Fruit fly (Drosophila melanogaster): ENCODE results near the gene CG10713.

Gene CG10713

dm6 chr3L:13479609-13480240 is 44.7 kb upstream of the CG10713 start (continued):
- TF ChIP-seq CG18619 (GFP tag; optimal IDR thresholded peaks at IDR 0.05), result peak; percentile 60
- no peak for TF ChIP-seq Jarid2 (GFP tag; optimal IDR thresholded peaks at IDR 0.05)
- TF ChIP-seq CG11723 (GFP tag; optimal IDR thresholded peaks at IDR 0.05), result peak; percentile 42
- TF ChIP-seq HmgZ (tag; optimal IDR thresholded peaks at IDR 0.05), result no peak
- TF ChIP-seq gce (GFP tag; IDR thresholded peaks at IDR 0.05), result no peak
- TF ChIP-seq ssp (GFP tag; IDR thresholded peaks at IDR 0.05), result no peak
- no peak for TF ChIP-seq CG4404 (GFP tag; IDR thresholded peaks at IDR 0.05)
- TF ChIP-seq CG3281 (GFP tag; optimal IDR thresholded peaks at IDR 0.05), result peak; percentile 78
- peak in 1 of 2 experiments; percentile 23 for TF ChIP-seq Trl (optimal IDR thresholded peaks at IDR 0.05)
- no peak for TF ChIP-seq Trl (GFP tag; optimal IDR thresholded peaks at IDR 0.05)
- no peak for TF ChIP-seq B-H1 (GFP tag; IDR thresholded peaks at IDR 0.05)
- no peak for TF ChIP-seq Poxn (GFP tag; IDR thresholded peaks at IDR 0.05)
- no peak for TF ChIP-seq cato (GFP tag; optimal IDR thresholded peaks at IDR 0.05; ENCODE audit: borderline replicate concordance)
- no peak for TF ChIP-seq oc (tag; optimal IDR thresholded peaks at IDR 0.05)
- TF ChIP-seq CG9215 (GFP tag; IDR thresholded peaks at IDR 0.05), result peak; percentile 42; the same call in 1 of the 2 replicates
- peak; percentile 15 for TF ChIP-seq CG6654 (GFP tag; optimal IDR thresholded peaks at IDR 0.05)
- TF ChIP-seq her (GFP tag; optimal IDR thresholded peaks at IDR 0.05), result peak; percentile 31
- TF ChIP-seq pum (GFP tag; optimal IDR thresholded peaks at IDR 0.05), result no peak
- TF ChIP-seq trh (GFP tag; optimal IDR thresholded peaks at IDR 0.05), result no peak
- TF ChIP-seq pho (GFP tag; optimal IDR thresholded peaks at IDR 0.05), result peak; percentile 42
- TF ChIP-seq CG4730 (GFP tag; IDR thresholded peaks at IDR 0.05), result no peak
- TF ChIP-seq fru (optimal IDR thresholded peaks at IDR 0.05), result no peak
- no peak for TF ChIP-seq CG7372 (GFP tag; IDR thresholded peaks at IDR 0.05)
- peak; percentile 68 for TF ChIP-seq CG12104 (GFP tag; optimal IDR thresholded peaks at IDR 0.05)
- no peak for TF ChIP-seq crp (GFP tag; optimal IDR thresholded peaks at IDR 0.05)
- no peak for TF ChIP-seq Abd-B (GFP tag; optimal IDR thresholded peaks at IDR 0.05)
- TF ChIP-seq NfI (GFP tag; optimal IDR thresholded peaks at IDR 0.05), result peak; percentile 53
- TF ChIP-seq pnt (GFP tag; optimal IDR thresholded peaks at IDR 0.05), result no peak
- TF ChIP-seq salm (tag; optimal IDR thresholded peaks at IDR 0.05), result no peak
- TF ChIP-seq Sox100B (GFP tag; optimal IDR thresholded peaks at IDR 0.05), result peak; percentile 63
- TF ChIP-seq CG17802 (tag; optimal IDR thresholded peaks at IDR 0.05), result no peak
- peak; percentile 60 for TF ChIP-seq Hand (GFP tag; optimal IDR thresholded peaks at IDR 0.05)
- no peak for TF ChIP-seq CG32772 (GFP tag; IDR thresholded peaks at IDR 0.05)
- peak; percentile 63 for TF ChIP-seq CG18599 (GFP tag; optimal IDR thresholded peaks at IDR 0.05)
- TF ChIP-seq CG10366 (GFP tag; IDR thresholded peaks at IDR 0.05), result 0 out of 2 replicates have a peak, but pooled peaks have one; percentile 26
- no peak for TF ChIP-seq Bgb (GFP tag; IDR thresholded peaks at IDR 0.05; ENCODE audit: partially characterized antibody)
- no peak for TF ChIP-seq tna (GFP tag; IDR thresholded peaks at IDR 0.05; ENCODE audit: partially characterized antibody)
- TF ChIP-seq Ets65A (GFP tag), result peak; percentile 39
- TF ChIP-seq CG33557 (GFP tag; optimal IDR thresholded peaks at IDR 0.05), result no peak
- TF ChIP-seq CG10565 (GFP tag; optimal IDR thresholded peaks at IDR 0.05), result no peak
- TF ChIP-seq hb (GFP tag; IDR thresholded peaks at IDR 0.05; ENCODE audit: partially characterized antibody), result no peak
- 0 out of 3 replicates have a peak, but pooled peaks have one; percentile 9 for TF ChIP-seq CG6175 (GFP tag; IDR thresholded peaks at IDR 0.05)
- no peak for TF ChIP-seq repo (GFP tag; optimal IDR thresholded peaks at IDR 0.05)
- peak; percentile 60 for TF ChIP-seq CG13894 (tag; optimal IDR thresholded peaks at IDR 0.05)
- no peak for TF ChIP-seq Dfd (GFP tag; optimal IDR thresholded peaks at IDR 0.05)
- peak; percentile 49 for TF ChIP-seq D19B (GFP tag; optimal IDR thresholded peaks at IDR 0.05)
- TF ChIP-seq CG5180 (GFP tag; optimal IDR thresholded peaks at IDR 0.05), result peak; percentile 44
- peak; percentile 65 for TF ChIP-seq row (GFP tag; IDR thresholded peaks at IDR 0.05)
- no peak for TF ChIP-seq CG11456 (GFP tag; IDR thresholded peaks at IDR 0.05)
- TF ChIP-seq CG10209 (GFP tag; optimal IDR thresholded peaks at IDR 0.05), result peak; percentile 41
- peak; percentile 69 for TF ChIP-seq gem (tag; optimal IDR thresholded peaks at IDR 0.05)
